Worm (Caenorhabditis elegans) whole organism, mixed stage, embryonic: ENCODE results near the gene F20A1.8.

Source experiments
- cnd-1 ChIP-seq: fragments of 200-800 bp; sonication (Bioruptor generic); optimal IDR thresholded peaks from 2 replicates; lab custom pipeline; 2018; ENCODE audit warnings: mild to moderate bottlenecking, missing genetic modification characterization, missing compliant biosample characterization
- sptf-1 ChIP-seq: sonication (generic microtip); optimal IDR thresholded peaks from 2 replicates; lab custom pipeline; 2017; ENCODE audit warnings: mild to moderate bottlenecking, missing genetic modification characterization, moderate library complexity, missing compliant biosample characterization
- unc-39 ChIP-seq: fragments of 150-350 bp; optimal IDR thresholded peaks from 2 replicates; lab custom pipeline; 2014; ENCODE audit warnings: missing biosample characterization, missing genetic modification characterization

ce11 chrV:7095254-7095990 lies 48.0 kb upstream of the F20A1.8 start:
- TF ChIP-seq unc-39 (tag; lab: Kevin White, UChicago) = no peak
- no peak for TF ChIP-seq sptf-1 (tag; lab: Kevin White, UChicago)
- no peak for TF ChIP-seq cnd-1 (tag; lab: Kevin White, UChicago)
